Worm (Caenorhabditis elegans) whole organism, late embryonic: ENCODE measurements around the gene ttbk-7.
"Not testable (repeated sequence)": the region's sequence is repeated elsewhere in the genome, so short reads cannot be mapped to it uniquely, and the experiment has no call there.

Experiments
- C38D4.7 ChIP-seq: fragments of 200-800 bp; sonication (Bioruptor generic); optimal IDR thresholded peaks from 2 replicates; lab custom pipeline; 2018; ENCODE audit warnings: mild to moderate bottlenecking, missing genetic modification characterization, moderate library complexity, missing compliant biosample characterization
- F13H6.1 ChIP-seq: sonication (generic microtip); optimal IDR thresholded peaks from 2 replicates; lab custom pipeline; 2016; ENCODE audit warnings: missing genetic modification characterization, missing compliant biosample characterization
- K02D7.2 ChIP-seq: sonication (generic microtip); optimal IDR thresholded peaks from 2 replicates; lab custom pipeline; 2017; ENCODE audit warnings: mild to moderate bottlenecking, missing genetic modification characterization, missing compliant biosample characterization
- K09A11.1 ChIP-seq: sonication (generic microtip); optimal IDR thresholded peaks from 2 replicates; lab custom pipeline; 2017; ENCODE audit warnings: antibody characterized with exemption, mild to moderate bottlenecking, missing genetic modification characterization, missing compliant biosample characterization; ENCODE audit not compliant: insufficient read depth
- Y22D7AL.16 ChIP-seq: sonication (generic microtip); optimal IDR thresholded peaks from 2 replicates; lab custom pipeline; 2016; ENCODE audit warnings: missing genetic modification characterization, missing compliant biosample characterization
- ama-1 ChIP-seq: fragments of 150-350 bp; optimal IDR thresholded peaks from 2 replicates; lab custom pipeline; 2014
- ceh-14 ChIP-seq: sonication (generic microtip); optimal IDR thresholded peaks from 2 replicates; lab custom pipeline; 2016; ENCODE audit warnings: missing genotype, missing genetic modification characterization, missing compliant biosample characterization
- ceh-18 ChIP-seq: sonication (generic microtip); optimal IDR thresholded peaks from 2 replicates; lab custom pipeline; 2016; ENCODE audit warnings: missing genetic modification characterization, missing compliant biosample characterization
- ceh-2 ChIP-seq: sonication (generic microtip); optimal IDR thresholded peaks from 2 replicates; lab custom pipeline; 2016; ENCODE audit warnings: missing genotype, missing genetic modification characterization, missing compliant biosample characterization
- ceh-22 ChIP-seq: sonication (generic microtip); optimal IDR thresholded peaks from 2 replicates; lab custom pipeline; 2017; ENCODE audit warnings: missing biosample characterization, missing genetic modification characterization
- ceh-34 ChIP-seq: sonication (generic microtip); optimal IDR thresholded peaks from 2 replicates; lab custom pipeline; 2016; ENCODE audit warnings: mild to moderate bottlenecking, missing genetic modification characterization, missing compliant biosample characterization
- ceh-45 ChIP-seq: fragments of 200-800 bp; sonication (Bioruptor generic); IDR thresholded peaks from 2 replicates; pipeline ENCODE4 v1.3.6; 2022; ENCODE audit warnings: missing genetic modification reagents, missing genetic modification characterization, missing compliant biosample characterization
- ceh-6 ChIP-seq: fragments of 200-800 bp; sonication (Bioruptor generic); optimal IDR thresholded peaks from 2 replicates; lab custom pipeline; 2018; ENCODE audit warnings: mild to moderate bottlenecking, missing genetic modification characterization, missing compliant biosample characterization
- ceh-9 ChIP-seq: sonication (generic microtip); optimal IDR thresholded peaks from 2 replicates; lab custom pipeline; 2016; ENCODE audit warnings: mild to moderate bottlenecking, missing genetic modification characterization, inconsistent platforms, missing compliant biosample characterization
- dve-1 ChIP-seq: sonication (generic microtip); optimal IDR thresholded peaks from 2 replicates; lab custom pipeline; 2017; ENCODE audit warnings: antibody characterized with exemption, mild to moderate bottlenecking, missing genetic modification characterization, missing compliant biosample characterization
- elt-4 ChIP-seq: sonication (generic microtip); optimal IDR thresholded peaks from 2 replicates; lab custom pipeline; 2016; ENCODE audit warnings: missing genetic modification characterization, missing compliant biosample characterization
- eyg-1 ChIP-seq: sonication (generic microtip); optimal IDR thresholded peaks from 2 replicates; lab custom pipeline; 2016; ENCODE audit warnings: missing genotype, missing genetic modification characterization, missing compliant biosample characterization
- fax-1 ChIP-seq: sonication (generic microtip); optimal IDR thresholded peaks from 2 replicates; lab custom pipeline; 2016; ENCODE audit warnings: missing genotype, missing genetic modification characterization, missing compliant biosample characterization
- fkh-10 ChIP-seq: fragments of 150-350 bp; optimal IDR thresholded peaks from 2 replicates; lab custom pipeline; 2014; ENCODE audit warnings: missing biosample characterization, missing genetic modification reagents, missing genetic modification characterization
- gmeb-2 ChIP-seq: sonication (generic microtip); optimal IDR thresholded peaks from 2 replicates; lab custom pipeline; 2016; ENCODE audit warnings: missing genetic modification characterization, inconsistent platforms, missing compliant biosample characterization
- hlh-13 ChIP-seq: fragments of 200-800 bp; sonication (Bioruptor generic); optimal IDR thresholded peaks from 2 replicates; lab custom pipeline; 2018; ENCODE audit warnings: mild to moderate bottlenecking, missing genetic modification characterization, missing compliant biosample characterization
- hlh-15 ChIP-seq: sonication (generic microtip); optimal IDR thresholded peaks from 2 replicates; lab custom pipeline; 2016; ENCODE audit warnings: missing genetic modification characterization, missing compliant biosample characterization
- hlh-30 ChIP-seq: sonication (generic microtip); optimal IDR thresholded peaks from 2 replicates; lab custom pipeline; 2017; ENCODE audit warnings: antibody characterized with exemption, missing genetic modification characterization, missing compliant biosample characterization; ENCODE audit not compliant: insufficient read depth
- hlh-6 ChIP-seq: sonication (generic microtip); optimal IDR thresholded peaks from 2 replicates; lab custom pipeline; 2016; ENCODE audit warnings: missing genotype, missing genetic modification characterization, missing compliant biosample characterization
- hlh-8 ChIP-seq: sonication (generic microtip); optimal IDR thresholded peaks from 2 replicates; lab custom pipeline; 2016; ENCODE audit warnings: missing genotype, missing genetic modification characterization, missing compliant biosample characterization
- madf-2 ChIP-seq: sonication (generic microtip); optimal IDR thresholded peaks from 2 replicates; lab custom pipeline; 2017; ENCODE audit warnings: missing genetic modification characterization, missing compliant biosample characterization
- nhr-11 ChIP-seq: fragments of 150-350 bp; optimal IDR thresholded peaks from 2 replicates; lab custom pipeline; 2014; ENCODE audit warnings: missing biosample characterization, missing genetic modification characterization
- npax-4 ChIP-seq: sonication (generic microtip); optimal IDR thresholded peaks from 2 replicates; lab custom pipeline; 2016; ENCODE audit warnings: missing genetic modification characterization, missing compliant biosample characterization
- odd-2 ChIP-seq: sonication (generic microtip); optimal IDR thresholded peaks from 2 replicates; lab custom pipeline; 2017; ENCODE audit warnings: antibody characterized with exemption, mild to moderate bottlenecking, missing genetic modification characterization, missing compliant biosample characterization
- pag-3 ChIP-seq: sonication (generic microtip); optimal IDR thresholded peaks from 2 replicates; lab custom pipeline; 2016; ENCODE audit warnings: missing compliant biosample characterization, missing genetic modification characterization, borderline replicate concordance
- pha-4 ChIP-seq: fragments of 150-350 bp; optimal IDR thresholded peaks from 2 replicates; lab custom pipeline; 2018; ENCODE audit warnings: missing biosample characterization, missing genetic modification reagents, missing genetic modification characterization
- pros-1 ChIP-seq: fragments of 150-350 bp; optimal IDR thresholded peaks from 2 replicates; lab custom pipeline; 2014; ENCODE audit warnings: missing biosample characterization, missing genetic modification reagents, missing genetic modification characterization
- sox-4 ChIP-seq: sonication (generic microtip); optimal IDR thresholded peaks from 2 replicates; lab custom pipeline; 2017; ENCODE audit warnings: mild to moderate bottlenecking, missing genetic modification characterization, inconsistent platforms, missing compliant biosample characterization
- tbx-2 ChIP-seq: sonication (generic microtip); optimal IDR thresholded peaks from 2 replicates; lab custom pipeline; 2016; ENCODE audit warnings: missing genetic modification characterization, missing compliant biosample characterization
- ttx-3 ChIP-seq: sonication (generic microtip); optimal IDR thresholded peaks from 2 replicates; lab custom pipeline; 2016; ENCODE audit warnings: missing genetic modification reagents, missing genetic modification characterization, missing compliant biosample characterization
- unc-42 ChIP-seq: sonication (generic microtip); optimal IDR thresholded peaks from 2 replicates; lab custom pipeline; 2016; ENCODE audit warnings: missing genotype, missing genetic modification characterization, missing compliant biosample characterization
- unc-86 ChIP-seq: sonication (generic microtip); optimal IDR thresholded peaks from 2 replicates; lab custom pipeline; 2016; ENCODE audit warnings: missing genetic modification characterization, missing compliant biosample characterization
- zip-5 ChIP-seq: sonication (generic microtip); optimal IDR thresholded peaks from 2 replicates; lab custom pipeline; 2016; ENCODE audit warnings: missing genetic modification characterization, missing compliant biosample characterization

The ttbk-7 gene

ce11 chrV:12869948-12870347, 25.7 kb downstream of the ttbk-7 start, which contains the start of gene T07F10.3 (continued):
- no peak for TF ChIP-seq ceh-6
- TF ChIP-seq ceh-9 (tag; lab: Kevin White, UChicago) = no peak
- TF ChIP-seq zip-5 = peak; percentile 92
- no peak for TF ChIP-seq ceh-22 (tag; lab: Kevin White, UChicago)
- peak; percentile 97 for TF ChIP-seq tbx-2 (tag; lab: Kevin White, UChicago)
- no peak for TF ChIP-seq elt-4 (tag; lab: Kevin White, UChicago)
- peak; percentile 84 for TF ChIP-seq hlh-8 (tag; lab: Kevin White, UChicago)
- TF ChIP-seq pha-4 (tag; lab: Kevin White, UChicago) = no peak
- TF ChIP-seq hlh-15 (tag; lab: Kevin White, UChicago) = peak; percentile 35
- TF ChIP-seq pros-1 (tag; lab: Kevin White, UChicago) = no peak
- peak; percentile 18 for TF ChIP-seq gmeb-2 (tag; lab: Kevin White, UChicago)
- no peak for TF ChIP-seq fkh-10 (GFP tag; lab: Kevin White, UChicago)
- peak; percentile 96 for TF ChIP-seq ceh-2 (tag; lab: Kevin White, UChicago)
- TF ChIP-seq hlh-30 (tag; lab: Kevin White, UChicago) = no peak
- no peak for TF ChIP-seq pag-3
- TF ChIP-seq madf-2 = peak; percentile 54
- TF ChIP-seq Y22D7AL.16 (tag; lab: Kevin White, UChicago) = peak; percentile 35
- no peak for TF ChIP-seq C38D4.7 (GFP tag; lab: Kevin White, UChicago)
- TF ChIP-seq ama-1 (lab: Kevin White, UChicago) = no peak
- no peak for TF ChIP-seq ceh-45 (GFP tag; lab: Robert Waterston, UW)
- TF ChIP-seq dve-1 (tag; lab: Kevin White, UChicago) = no peak
- TF ChIP-seq odd-2 (tag; lab: Kevin White, UChicago) = no peak
- no peak for TF ChIP-seq sox-4 (tag; lab: Kevin White, UChicago)
- TF ChIP-seq npax-4 (tag; lab: Kevin White, UChicago) = no peak
- TF ChIP-seq K02D7.2 (tag; lab: Kevin White, UChicago) = no peak
- peak; percentile 66 for TF ChIP-seq unc-86 (tag; lab: Kevin White, UChicago)
- TF ChIP-seq, all 69 proteins: peak for 34

- TF ChIP-seq fax-1 (tag; lab: Kevin White, UChicago) = no peak
- TF ChIP-seq ceh-45 (GFP tag; lab: Robert Waterston, UW) = no peak
- TF ChIP-seq ceh-34 (tag; lab: Kevin White, UChicago) = no peak
- no peak for TF ChIP-seq hlh-6 (tag; lab: Kevin White, UChicago)
- no peak for TF ChIP-seq ceh-6
- no peak for TF ChIP-seq ttx-3 (tag; lab: Kevin White, UChicago)
- TF ChIP-seq ama-1 (lab: Kevin White, UChicago) = no peak
- no peak for TF ChIP-seq nhr-11
- TF ChIP-seq ceh-14 (tag; lab: Kevin White, UChicago) = no peak
- no peak for TF ChIP-seq hlh-13 (GFP tag; lab: Kevin White, UChicago)
- TF ChIP-seq eyg-1 (tag; lab: Kevin White, UChicago) = no peak
Measured at ce11 chrV:12867997-12868396, 27.7 kb downstream of the ttbk-7 start, which contains the start of gene nspg-1. TSS of gene nspg-1 (minus strand) at chrV:12868097.

- TF ChIP-seq unc-42; F13H6.1; hlh-8 (tag; lab: Kevin White, UChicago): not testable (repeated sequence)
Measured at ce11 chrV:12865615-12866014, 30.1 kb downstream of the ttbk-7 start, which contains the start of gene T07F10.5. TSS of gene T07F10.5 (plus strand) at chrV:12865915.

- TF ChIP-seq F13H6.1 (no peak), ama-1 (lab: Kevin White, UChicago) (no peak), K09A11.1 (no peak), dve-1 (tag; lab: Kevin White, UChicago) (no peak), unc-42 (no peak), ceh-18 (tag; lab: Kevin White, UChicago) (no peak), ceh-22 (tag; lab: Kevin White, UChicago) (no peak), ceh-45 (GFP tag; lab: Robert Waterston, UW) (no peak)
Measured at ce11 chrV:12859144-12859543, 36.5 kb downstream of the ttbk-7 start, which contains the start of gene anp-1. TSS of gene anp-1 (plus strand) at chrV:12859444.
